Worm (Caenorhabditis elegans): ENCODE results near the gene pqn-80.

The pqn-80 gene

DNA sequence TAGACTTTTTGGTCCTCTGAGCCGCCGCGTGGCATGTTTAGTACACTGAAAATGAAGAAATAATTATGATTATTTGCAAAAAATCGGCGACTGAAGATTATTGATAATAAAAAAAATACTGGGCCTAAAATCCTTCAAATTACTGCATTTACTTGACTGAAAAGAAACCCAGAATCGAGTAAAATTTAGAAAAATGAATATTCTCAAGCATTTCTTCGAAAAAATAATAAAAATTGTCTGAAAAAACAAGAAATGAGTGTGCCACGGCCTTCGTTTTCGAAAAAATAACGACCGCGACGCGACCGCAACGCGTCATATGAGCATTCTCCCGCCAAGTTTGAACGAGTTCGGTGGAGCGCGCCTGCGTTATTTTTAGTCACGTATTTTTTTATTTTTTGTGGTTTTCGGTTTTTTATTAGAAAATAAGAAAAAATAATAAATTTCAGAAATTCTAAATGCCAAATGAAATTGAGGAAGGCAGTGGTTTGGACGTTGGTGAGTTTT is 61.6 kb downstream of the pqn-80 start, which contains the start of the genes rsp-3 and spin-4 (continued):
- no peak for TF ChIP-seq nhr-232 (tag; optimal IDR thresholded peaks at IDR 0.05)
- no peak for TF ChIP-seq ztf-16 (tag; optimal IDR thresholded peaks at IDR 0.05)
- TF ChIP-seq elt-4 (tag; optimal IDR thresholded peaks at IDR 0.05): no peak
- TF ChIP-seq odd-2 (tag; optimal IDR thresholded peaks at IDR 0.05): no peak
- no peak for TF ChIP-seq Y22D7AL.16 (tag; optimal IDR thresholded peaks at IDR 0.05)

DNA sequence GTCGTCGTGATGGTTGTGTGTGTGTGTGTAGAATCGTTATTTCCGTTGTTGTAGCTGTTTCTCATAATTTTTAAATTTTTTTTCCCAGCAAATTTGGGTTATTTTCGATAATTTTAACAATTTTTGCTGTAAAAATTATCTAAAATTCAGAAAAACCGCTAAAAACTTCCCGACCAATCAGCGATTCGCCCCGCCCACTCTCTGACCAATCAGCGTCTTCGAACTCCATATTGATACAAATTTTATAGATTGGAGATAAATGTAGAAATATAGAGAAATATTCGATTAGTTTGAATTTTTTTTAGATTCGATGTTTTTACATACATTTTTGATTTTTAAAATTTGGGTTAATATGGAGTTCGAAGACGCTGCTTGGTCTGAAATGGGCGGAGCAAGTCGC is 71.2 kb downstream of the pqn-80 start:
- TF ChIP-seq ceh-19 (GFP tag; optimal IDR thresholded peaks at IDR 0.05): no peak
- peak; percentile 70 for TF ChIP-seq nfya-1 (tag; optimal IDR thresholded peaks at IDR 0.05)

DNA sequence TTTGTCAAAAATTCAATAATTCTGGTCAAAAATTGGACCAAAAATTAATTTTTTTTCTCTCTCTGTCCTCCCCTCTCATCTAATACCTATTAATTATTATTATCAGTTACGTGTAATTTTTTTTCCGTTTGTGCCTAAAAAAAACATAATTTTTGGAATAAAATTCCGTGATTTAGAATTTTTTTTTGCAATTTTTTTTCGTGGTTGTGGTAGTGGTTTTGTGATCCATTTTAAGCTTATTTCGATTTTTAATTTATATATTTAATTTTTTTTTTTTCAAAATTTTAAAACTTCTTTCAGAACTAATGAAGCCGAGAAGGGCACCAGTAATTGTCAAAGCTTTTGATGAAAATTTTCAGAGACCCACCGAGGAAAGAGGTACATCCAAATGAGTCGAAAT is 72.8 kb downstream of the pqn-80 start, which contains the start of gene sas-1:
TSS of gene sas-1 (plus strand) at position 301 of the 400 bp plus-strand sequence.
- no peak for TF ChIP-seq T23F11.4 (GFP tag; optimal IDR thresholded peaks at IDR 0.05)
- no peak for TF ChIP-seq ref-2 (tag; optimal IDR thresholded peaks at IDR 0.05)
- no peak for TF ChIP-seq ceh-9 (tag; optimal IDR thresholded peaks at IDR 0.05)
- no peak for TF ChIP-seq dve-1 (tag; optimal IDR thresholded peaks at IDR 0.05)
- no peak for TF ChIP-seq unc-3 (GFP tag; conservative IDR thresholded peaks at IDR 0.05)
- TF ChIP-seq unc-3 (tag; optimal IDR thresholded peaks at IDR 0.05): no peak
- TF ChIP-seq elt-4 (tag; optimal IDR thresholded peaks at IDR 0.05): no peak
- no peak for TF ChIP-seq K09A11.1 (tag; optimal IDR thresholded peaks at IDR 0.05; ENCODE audit: insufficient read depth)
- no peak for TF ChIP-seq C38D4.7 (GFP tag; optimal IDR thresholded peaks at IDR 0.05)
- TF ChIP-seq zip-5 (tag; optimal IDR thresholded peaks at IDR 0.05): no peak
- TF ChIP-seq mec-3 (tag; optimal IDR thresholded peaks at IDR 0.05; ENCODE audit: borderline replicate concordance): no peak
- no peak for TF ChIP-seq hlh-15 (tag; optimal IDR thresholded peaks at IDR 0.05)
